Worm (Caenorhabditis elegans): ENCODE measurements around the gene cest-2.2.

ce11 chrV:14153615-14154014 lies 21.5 kb downstream of the cest-2.2 start:
- no peak for TF ChIP-seq nhr-76 (tag; optimal IDR thresholded peaks at IDR 0.05)
- no peak for TF ChIP-seq ces-1 (GFP tag; optimal IDR thresholded peaks at IDR 0.05)
- TF ChIP-seq nhr-237 (tag; optimal IDR thresholded peaks at IDR 0.05) = no peak
- no peak for TF ChIP-seq pha-4 (tag; optimal IDR thresholded peaks at IDR 0.05)
- TF ChIP-seq blmp-1 (tag; optimal IDR thresholded peaks at IDR 0.05) = no peak
- no peak for TF ChIP-seq mep-1 (tag; optimal IDR thresholded peaks at IDR 0.05)
- TF ChIP-seq nhr-12 (tag; optimal IDR thresholded peaks at IDR 0.05) = no peak
- no peak for TF ChIP-seq ceh-39 (tag; optimal IDR thresholded peaks at IDR 0.05)
- TF ChIP-seq sem-2 (GFP tag; optimal IDR thresholded peaks at IDR 0.05) = no peak
- no peak for TF ChIP-seq ztf-11 (tag; optimal IDR thresholded peaks at IDR 0.05)

Data from whole organism, mixed stage, embryonic.